Fruit fly (Drosophila melanogaster) whole organism, embryonic: ENCODE data around the gene Acyp2.
A peak's percentile ranks its signal among the peaks of the same experiment; 100 is the strongest.

ENCODE experiments used
- Adf1 ChIP-seq: fragments of 200-800 bp; sonication (Bioruptor generic); IDR thresholded peaks from 2 replicates; pipeline ENCODE4 v1.3.6; 2022; ENCODE audit warnings: missing biosample characterization, missing genetic modification characterization
- CG10274 ChIP-seq: fragments of 200-800 bp; sonication (Bioruptor generic); optimal IDR thresholded peaks from 3 replicates; lab custom pipeline; 2017; ENCODE audit warnings: missing biosample characterization, mild to moderate bottlenecking, missing genetic modification characterization
- CG10462 ChIP-seq: fragments of 200-800 bp; sonication (Bioruptor generic); optimal IDR thresholded peaks from 2 replicates; lab custom pipeline; 2016; ENCODE audit warnings: missing biosample characterization, missing genetic modification characterization
- CG12219 ChIP-seq: fragments of 200-800 bp; sonication (Bioruptor generic); optimal IDR thresholded peaks from 3 replicates; lab custom pipeline; 2018; ENCODE audit warnings: missing biosample characterization, mild to moderate bottlenecking, missing genetic modification characterization
- CG12744 ChIP-seq: fragments of 200-800 bp; sonication (Bioruptor generic); optimal IDR thresholded peaks from 2 replicates; lab custom pipeline; 2016; ENCODE audit warnings: missing biosample characterization, missing genetic modification characterization
- CG12942 ChIP-seq: fragments of 200-800 bp; sonication (Bioruptor generic); optimal IDR thresholded peaks from 3 replicates; lab custom pipeline; 2016; ENCODE audit warnings: missing biosample characterization, missing genetic modification characterization
- CG14667 ChIP-seq: fragments of 200-800 bp; sonication (Bioruptor generic); IDR thresholded peaks from 2 replicates; pipeline ENCODE4 v1.3.6; 2022; ENCODE audit warnings: missing biosample characterization, missing genetic modification characterization
- CG17912 ChIP-seq: fragments of 200-800 bp; sonication (Bioruptor generic); optimal IDR thresholded peaks from 2 replicates; lab custom pipeline; 2018; ENCODE audit warnings: missing biosample characterization, mild to moderate bottlenecking, missing genetic modification characterization
- CG18619 ChIP-seq: fragments of 200-800 bp; sonication (Bioruptor generic); optimal IDR thresholded peaks from 3 replicates; lab custom pipeline; 2017; ENCODE audit warnings: missing biosample characterization, mild to moderate bottlenecking, missing genetic modification characterization
- CG2199 ChIP-seq: fragments of 200-800 bp; sonication (Bioruptor generic); IDR thresholded peaks from 3 replicates; pipeline ENCODE4 v1.3.6; 2022; ENCODE audit warnings: missing biosample characterization, missing genetic modification characterization
- CG32532 ChIP-seq: fragments of 200-800 bp; sonication (Bioruptor generic); IDR thresholded peaks from 2 replicates; pipeline ENCODE4 v1.3.6; 2022; ENCODE audit warnings: missing biosample characterization, missing genetic modification characterization
- CG32772 ChIP-seq: fragments of 200-800 bp; sonication (Bioruptor generic); IDR thresholded peaks from 2 replicates; pipeline ENCODE4 v1.3.6; 2022; ENCODE audit warnings: missing biosample characterization, missing genetic modification characterization
- CG4282 ChIP-seq: fragments of 200-800 bp; sonication (Bioruptor generic); optimal IDR thresholded peaks from 2 replicates; lab custom pipeline; 2016; ENCODE audit warnings: missing biosample characterization, missing genetic modification characterization
- CG4820 ChIP-seq: fragments of 200-800 bp; sonication (Bioruptor generic); optimal IDR thresholded peaks from 3 replicates; lab custom pipeline; 2016; ENCODE audit warnings: missing biosample characterization, missing genetic modification characterization
- CG7963 ChIP-seq: fragments of 200-800 bp; sonication (Bioruptor generic); IDR thresholded peaks from 3 replicates; pipeline ENCODE4 v1.3.6; 2022; ENCODE audit warnings: missing biosample characterization, missing genetic modification characterization; ENCODE audit not compliant: partially characterized antibody
- CG8089 ChIP-seq: fragments of 200-800 bp; sonication (Bioruptor generic); optimal IDR thresholded peaks from 3 replicates; lab custom pipeline; 2016; ENCODE audit warnings: missing biosample characterization, missing genetic modification characterization
- CG8388 ChIP-seq: fragments of 200-800 bp; sonication (Bioruptor generic); optimal IDR thresholded peaks from 2 replicates; lab custom pipeline; 2019; ENCODE audit warnings: missing biosample characterization, mild to moderate bottlenecking, missing genetic modification characterization, moderate library complexity
- Ets65A ChIP-seq: fragments of 200-800 bp; sonication (Bioruptor generic); peaks from one replicate; lab custom pipeline; 2016; ENCODE audit warnings: missing biosample characterization, missing genetic modification characterization
- GATAe ChIP-seq: fragments of 200-800 bp; sonication (Bioruptor generic); conservative IDR thresholded peaks from 2 replicates; pipeline ENCODE4 v1.3.6; 2022; ENCODE audit warnings: missing biosample characterization, missing genetic modification characterization
- Gug ChIP-seq: fragments of 200-800 bp; sonication (Bioruptor generic); IDR thresholded peaks from 4 replicates; pipeline ENCODE4 v1.3.6; 2022; ENCODE audit warnings: missing biosample characterization, missing genetic modification characterization
- H2.0 ChIP-seq: fragments of 200-800 bp; sonication (Bioruptor generic); IDR thresholded peaks from 2 replicates; pipeline ENCODE4 v1.3.6; 2022; ENCODE audit warnings: missing biosample characterization, missing genetic modification characterization
- HLH4C ChIP-seq: fragments of 200-800 bp; sonication (Bioruptor generic); IDR thresholded peaks from 3 replicates; pipeline ENCODE4 v1.3.6; 2022; ENCODE audit warnings: missing biosample characterization, missing genetic modification characterization; ENCODE audit not compliant: partially characterized antibody
- Hmr ChIP-seq: fragments of 200-800 bp; sonication (Bioruptor generic); optimal IDR thresholded peaks from 3 replicates; lab custom pipeline; 2017; ENCODE audit warnings: mild to moderate bottlenecking, missing biosample characterization, missing genetic modification reagents, missing genetic modification characterization
- Lpt ChIP-seq: fragments of >200 bp; optimal IDR thresholded peaks from 2 replicates; lab custom pipeline; 2018; ENCODE audit warnings: missing biosample characterization, missing genetic modification characterization
- Trl ChIP-seq, 3 experiments: fragments of >200 bp in 2 of 3; fragments of 200-800 bp in 1 of 3; sonication (Bioruptor generic) in 1 of 3; optimal IDR thresholded peaks; 2 replicates in 1 of 3; 3 replicates in 2 of 3; lab custom pipeline; 2016 to 2017; ENCODE audit warnings: missing biosample characterization in 1 of 3, missing genetic modification characterization in 1 of 3
- ash1 ChIP-seq: fragments of 200-800 bp; sonication (Bioruptor generic); optimal IDR thresholded peaks from 2 replicates; lab custom pipeline; 2018; ENCODE audit warnings: missing biosample characterization, mild to moderate bottlenecking, missing genetic modification characterization
- ato ChIP-seq: fragments of 200-800 bp; sonication (Bioruptor generic); IDR thresholded peaks from 2 replicates; pipeline ENCODE4 v1.3.6; 2022; ENCODE audit warnings: missing biosample characterization, missing genetic modification characterization; ENCODE audit not compliant: partially characterized antibody
- bab2 ChIP-seq: fragments of 200-800 bp; sonication (Bioruptor generic); optimal IDR thresholded peaks from 2 replicates; lab custom pipeline; 2016; ENCODE audit warnings: missing biosample characterization, missing genetic modification characterization
- bbx ChIP-seq: fragments of 200-800 bp; sonication (Bioruptor generic); IDR thresholded peaks from 2 replicates; pipeline ENCODE4 v1.3.6; 2022; ENCODE audit warnings: missing biosample characterization, missing genetic modification characterization; ENCODE audit not compliant: partially characterized antibody
- crc ChIP-seq: fragments of 200-800 bp; sonication (Bioruptor generic); optimal IDR thresholded peaks from 2 replicates; lab custom pipeline; 2016; ENCODE audit warnings: missing biosample characterization, missing genetic modification characterization
- crp ChIP-seq, 2 experiments: fragments of 200-800 bp; sonication (Bioruptor generic); optimal IDR thresholded peaks; 2 replicates in 1 of 2; 3 replicates in 1 of 2; lab custom pipeline; 2017; ENCODE audit warnings: missing biosample characterization in 2 of 2, missing genetic modification characterization in 2 of 2, mild to moderate bottlenecking in 1 of 2, moderate library complexity in 1 of 2
- danr ChIP-seq: fragments of 200-800 bp; sonication (Bioruptor generic); IDR thresholded peaks from 2 replicates; pipeline ENCODE4 v1.3.6; 2022; ENCODE audit warnings: missing biosample characterization, missing genetic modification characterization
- dpn ChIP-seq, 2 experiments: fragments of 200-800 bp; sonication (Bioruptor generic); optimal IDR thresholded peaks; 3 replicates each; lab custom pipeline; 2016; ENCODE audit warnings: missing biosample characterization in 2 of 2, missing genetic modification characterization in 2 of 2
- emc ChIP-seq: fragments of 200-800 bp; sonication (Bioruptor generic); optimal IDR thresholded peaks from 2 replicates; lab custom pipeline; 2016; ENCODE audit warnings: missing biosample characterization, missing genetic modification characterization
- en ChIP-seq: fragments of 200-800 bp; sonication (Bioruptor generic); optimal IDR thresholded peaks from 2 replicates; lab custom pipeline; 2016; ENCODE audit warnings: missing biosample characterization, missing genetic modification characterization
- ewg ChIP-seq: fragments of 200-800 bp; sonication (Bioruptor generic); optimal IDR thresholded peaks from 3 replicates; lab custom pipeline; 2017; ENCODE audit warnings: mild to moderate bottlenecking, missing biosample characterization, missing genetic modification reagents, missing genetic modification characterization
- eyg ChIP-seq: fragments of 200-800 bp; sonication (Bioruptor generic); optimal IDR thresholded peaks from 3 replicates; lab custom pipeline; 2016; ENCODE audit warnings: missing biosample characterization, missing genetic modification characterization
- ftz-f1 ChIP-seq: fragments of 200-800 bp; sonication (Bioruptor generic); optimal IDR thresholded peaks from 2 replicates; lab custom pipeline; 2016; ENCODE audit warnings: missing biosample characterization, missing genetic modification characterization
- gce ChIP-seq: fragments of 200-800 bp; sonication (Bioruptor generic); IDR thresholded peaks from 3 replicates; pipeline ENCODE4 v1.3.6; 2022; ENCODE audit warnings: missing biosample characterization, missing genetic modification characterization
- gfzf ChIP-seq: fragments of 200-800 bp; sonication (Bioruptor generic); optimal IDR thresholded peaks from 2 replicates; lab custom pipeline; 2016; ENCODE audit warnings: missing biosample characterization, mild to moderate bottlenecking, missing genetic modification characterization, moderate library complexity
- lov ChIP-seq, 2 experiments: fragments of 200-800 bp in 1 of 2; fragments of >200 bp in 1 of 2; sonication (Bioruptor generic) in 1 of 2; IDR thresholded peaks in 1 of 2; optimal IDR thresholded peaks in 1 of 2; 2 replicates in 1 of 2; 3 replicates in 1 of 2; pipeline versions ENCODE4 v1.3.6 to Lab custom; 2017 to 2022; ENCODE audit warnings: missing biosample characterization in 1 of 2, missing genetic modification characterization in 1 of 2
- maf-S ChIP-seq: fragments of 200-800 bp; sonication (Bioruptor generic); optimal IDR thresholded peaks from 2 replicates; lab custom pipeline; 2016; ENCODE audit warnings: missing biosample characterization, missing genetic modification characterization
- onecut ChIP-seq: fragments of 200-800 bp; sonication (Bioruptor generic); IDR thresholded peaks from 2 replicates; pipeline ENCODE4 v1.3.6; 2022; ENCODE audit warnings: missing biosample characterization, missing genetic modification characterization
- pnt ChIP-seq: fragments of 200-800 bp; sonication (Bioruptor generic); optimal IDR thresholded peaks from 3 replicates; lab custom pipeline; 2016; ENCODE audit warnings: missing biosample characterization, missing genetic modification characterization
- pros ChIP-seq: fragments of 200-800 bp; sonication (Bioruptor generic); optimal IDR thresholded peaks from 3 replicates; lab custom pipeline; 2019; ENCODE audit warnings: missing biosample characterization, mild to moderate bottlenecking, missing genetic modification characterization, moderate library complexity
- pzg ChIP-seq: fragments of 200-800 bp; sonication (Bioruptor generic); optimal IDR thresholded peaks from 3 replicates; lab custom pipeline; 2018; ENCODE audit warnings: missing biosample characterization, mild to moderate bottlenecking, missing genetic modification characterization, moderate library complexity
- sna ChIP-seq: fragments of 200-800 bp; sonication (Bioruptor generic); IDR thresholded peaks from 2 replicates; pipeline ENCODE4 v1.3.6; 2022; ENCODE audit warnings: missing biosample characterization, missing genetic modification characterization; ENCODE audit not compliant: partially characterized antibody
- sob ChIP-seq: fragments of 200-800 bp; sonication (Bioruptor generic); IDR thresholded peaks from 2 replicates; pipeline ENCODE4 v1.3.6; 2022; ENCODE audit warnings: missing biosample characterization, missing genetic modification characterization
- tup ChIP-seq: fragments of 200-800 bp; sonication (Bioruptor generic); optimal IDR thresholded peaks from 2 replicates; lab custom pipeline; 2016; ENCODE audit warnings: missing biosample characterization, mild to moderate bottlenecking, missing genetic modification characterization, moderate library complexity
- vnd ChIP-seq: fragments of 200-800 bp; sonication (Bioruptor generic); IDR thresholded peaks from 3 replicates; pipeline ENCODE4 v1.3.6; 2022; ENCODE audit warnings: missing biosample characterization, missing genetic modification characterization; ENCODE audit not compliant: partially characterized antibody

Gene Acyp2

DNA sequence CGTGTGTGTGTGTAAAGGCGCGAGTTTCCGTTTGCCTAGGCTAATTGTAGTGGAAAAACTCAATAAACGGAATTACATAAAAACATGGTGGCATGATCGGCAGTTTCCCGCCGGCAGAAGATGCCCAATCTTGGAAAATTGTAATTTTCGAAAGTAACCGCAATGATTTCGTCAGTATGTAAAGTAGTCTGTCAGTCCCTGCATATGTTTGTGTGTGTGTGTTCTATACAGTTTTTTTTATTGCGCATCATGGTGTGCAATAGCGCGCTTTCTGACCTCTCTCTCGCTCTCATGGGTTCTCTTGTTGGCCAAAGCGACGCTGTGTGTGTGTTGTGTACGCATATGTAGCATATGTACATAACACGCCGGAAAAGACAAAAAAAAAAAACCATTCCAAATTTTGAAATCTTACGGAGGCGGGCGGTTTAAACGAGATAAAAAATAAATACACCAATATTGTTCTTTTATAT lies 1.8 kb downstream of the Acyp2 start (continued):
- TF ChIP-seq gce (0 out of 3 replicates have a peak, but pooled peaks have one; percentile 5), sob (GFP tag; lab: Robert Waterston, UW) (peak; percentile 59), pnt (GFP tag; lab: Kevin White, UChicago) (no peak), eyg (peak; percentile 22), Adf1 (GFP tag; lab: Robert Waterston, UW) (peak; percentile 18; the same call in 1 of the 2 replicates), ato (no peak), crp (GFP tag; optimal IDR thresholded peaks at IDR 0.05; lab: Kevin White, UChicago) (no peak), CG32532 (GFP tag; lab: Robert Waterston, UW) (no peak), CG12744 (no peak), ftz-f1 (no peak), bab2 (GFP tag; lab: Kevin White, UChicago) (no peak), ewg (peak; percentile 53), CG32772 (peak; percentile 92), Gug (no peak), HLH4C (GFP tag; lab: Robert Waterston, UW) (no peak), pros (GFP tag; lab: Kevin White, UChicago) (no peak), CG12942 (GFP tag; lab: Kevin White, UChicago) (peak; percentile 47), CG10274 (GFP tag; lab: Kevin White, UChicago) (no peak), maf-S (GFP tag; lab: Kevin White, UChicago) (peak; percentile 32), CG2199 (GFP tag; lab: Robert Waterston, UW) (no peak), CG18619 (GFP tag; lab: Kevin White, UChicago) (peak; percentile 33), CG8089 (peak; percentile 30), Ets65A (no peak), en (GFP tag; lab: Kevin White, UChicago) (no peak), sna (GFP tag; lab: Robert Waterston, UW) (no peak), Hmr (GFP tag; lab: Kevin White, UChicago) (peak; percentile 46), tup (no peak), CG4282 (peak; percentile 15), lov (optimal IDR thresholded peaks at IDR 0.05; lab: Kevin White, UChicago) (no peak), lov (GFP tag; IDR thresholded peaks at IDR 0.05; lab: Robert Waterston, UW) (no peak), Trl (optimal IDR thresholded peaks at IDR 0.05; lab: Kevin White, UChicago) (peak in 1 of 2 experiments; percentile 31), Trl (GFP tag; optimal IDR thresholded peaks at IDR 0.05; lab: Kevin White, UChicago) (peak; percentile 57), ash1 (GFP tag; lab: Kevin White, UChicago) (no peak), onecut (GFP tag; lab: Robert Waterston, UW) (peak; percentile 35; the same call in 1 of the 2 replicates), CG17912 (GFP tag; lab: Kevin White, UChicago) (peak; percentile 71), CG14667 (GFP tag; lab: Robert Waterston, UW) (no peak), H2.0 (GFP tag; lab: Robert Waterston, UW) (0 out of 2 replicates have a peak, but pooled peaks have one; percentile 15), CG8388 (GFP tag; lab: Kevin White, UChicago) (peak; percentile 2), dpn (GFP tag; optimal IDR thresholded peaks at IDR 0.05; lab: Kevin White, UChicago) (peak in 1 of 2 experiments; percentile 16), bbx (GFP tag; lab: Robert Waterston, UW) (no peak), CG7963 (GFP tag; lab: Robert Waterston, UW) (no peak), CG10462 (no peak), pzg (GFP tag; lab: Kevin White, UChicago) (no peak), GATAe (no peak), Lpt (GFP tag; lab: Kevin White, UChicago) (no peak), emc (GFP tag; lab: Kevin White, UChicago) (peak; percentile 12), CG4820 (GFP tag; lab: Kevin White, UChicago) (peak; percentile 11), crc (no peak), vnd (GFP tag; lab: Robert Waterston, UW) (no peak), CG12219 (GFP tag; lab: Kevin White, UChicago) (no peak), danr (GFP tag; lab: Robert Waterston, UW) (no peak), gfzf (GFP tag; lab: Kevin White, UChicago) (no peak)
